Worm (Caenorhabditis elegans) whole organism, L4 larva: ENCODE results near the gene orc-3.

ENCODE experiments used
- R02D3.7 ChIP-seq: fragments of 150-350 bp; sonication (generic microtip); optimal IDR thresholded peaks from 3 replicates; lab custom pipeline; 2014; ENCODE audit warnings: missing biosample characterization, missing genetic modification characterization
- daf-12 ChIP-seq: fragments of 150-350 bp; optimal IDR thresholded peaks from 2 replicates; lab custom pipeline; 2014; ENCODE audit warnings: missing biosample characterization, missing genetic modification reagents, missing genetic modification characterization
- daf-16 ChIP-seq, 3 experiments: sonication (generic microtip); optimal IDR thresholded peaks; 2 replicates each; lab custom pipeline; 2016 to 2017; ENCODE audit warnings: missing genetic modification characterization in 3 of 3, missing genetic modification reagents in 3 of 3, mild to moderate bottlenecking in 2 of 3, missing compliant biosample characterization in 2 of 3, missing biosample characterization in 1 of 3, moderate library complexity in 1 of 3
- egl-27 ChIP-seq: sonication (generic microtip); optimal IDR thresholded peaks from 3 replicates; lab custom pipeline; 2017; ENCODE audit warnings: missing biosample characterization, missing genetic modification reagents, missing genetic modification characterization
- fkh-10 ChIP-seq: fragments of 150-350 bp; optimal IDR thresholded peaks from 2 replicates; lab custom pipeline; 2014; ENCODE audit warnings: missing biosample characterization, missing genetic modification reagents, missing genetic modification characterization
- fos-1 ChIP-seq: fragments of 150-350 bp; optimal IDR thresholded peaks from 2 replicates; lab custom pipeline; 2014; ENCODE audit warnings: missing biosample characterization, missing genetic modification characterization
- lin-13 ChIP-seq: fragments of 150-350 bp; optimal IDR thresholded peaks from 2 replicates; lab custom pipeline; 2014; ENCODE audit warnings: missing biosample characterization, missing genetic modification reagents, missing genetic modification characterization
- nhr-237 ChIP-seq: sonication (generic microtip); optimal IDR thresholded peaks from 2 replicates; lab custom pipeline; 2017; ENCODE audit warnings: missing biosample characterization, missing genetic modification characterization
- snpc-4 ChIP-seq: fragments of 150-350 bp; optimal IDR thresholded peaks from 2 replicates; lab custom pipeline; 2014; ENCODE audit warnings: missing biosample characterization, missing genetic modification characterization
- spr-3 ChIP-seq: fragments of 200-800 bp; sonication (Bioruptor generic); optimal IDR thresholded peaks from 2 replicates; lab custom pipeline; 2018; ENCODE audit warnings: mild to moderate bottlenecking, missing genetic modification characterization, missing compliant biosample characterization
- zag-1 ChIP-seq: fragments of 150-350 bp; optimal IDR thresholded peaks from 2 replicates; lab custom pipeline; 2014; ENCODE audit warnings: missing biosample characterization, missing genetic modification characterization
- zip-11 ChIP-seq: fragments of 200-800 bp; sonication (Bioruptor generic); IDR thresholded peaks from 2 replicates; pipeline ENCODE4 v1.3.6; 2022; ENCODE audit warnings: missing genetic modification characterization, missing compliant biosample characterization

DNA sequence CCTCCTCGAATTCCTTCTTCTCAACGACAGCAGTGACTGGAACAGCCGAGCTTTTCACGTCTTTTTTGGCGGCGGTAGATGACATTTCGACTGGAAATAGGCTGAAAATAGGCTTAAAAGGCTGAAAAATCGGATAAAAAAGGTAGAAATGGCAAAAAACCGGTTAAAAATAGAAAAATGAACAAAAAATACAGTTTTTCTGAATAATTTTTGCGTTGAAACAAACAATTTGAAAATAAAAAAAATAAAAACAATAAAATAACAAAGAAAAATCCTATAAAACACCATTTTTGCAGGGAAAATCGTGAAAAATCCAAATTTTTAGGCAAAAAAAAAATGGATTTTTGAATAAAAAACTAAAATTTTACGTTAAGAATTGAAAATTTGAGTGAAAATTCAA lies 11.7 kb upstream of the orc-3 start, which contains the start of gene dss-1:
- TF ChIP-seq spr-3 (GFP tag; lab: Kevin White, UChicago) (no peak), daf-16 (GFP tag; optimal IDR thresholded peaks at IDR 0.05; lab: Kevin White, UChicago) (no peak), daf-16 (tag; optimal IDR thresholded peaks at IDR 0.05; lab: Kevin White, UChicago) (no peak), zag-1 (tag; lab: Kevin White, UChicago) (no peak), zip-11 (GFP tag; lab: Robert Waterston, UW) (no peak), egl-27 (no peak), fos-1 (tag; lab: Kevin White, UChicago) (no peak), lin-13 (GFP tag; lab: Kevin White, UChicago) (no peak), daf-12 (tag; lab: Kevin White, UChicago) (no peak), fkh-10 (GFP tag; lab: Kevin White, UChicago) (no peak), snpc-4 (no peak), nhr-237 (tag; lab: Kevin White, UChicago) (no peak), R02D3.7 (tag; lab: Kevin White, UChicago) (no peak)
